Fruit fly (Drosophila melanogaster): ENCODE data around the gene CG34116.

CG34116 gene

DNA sequence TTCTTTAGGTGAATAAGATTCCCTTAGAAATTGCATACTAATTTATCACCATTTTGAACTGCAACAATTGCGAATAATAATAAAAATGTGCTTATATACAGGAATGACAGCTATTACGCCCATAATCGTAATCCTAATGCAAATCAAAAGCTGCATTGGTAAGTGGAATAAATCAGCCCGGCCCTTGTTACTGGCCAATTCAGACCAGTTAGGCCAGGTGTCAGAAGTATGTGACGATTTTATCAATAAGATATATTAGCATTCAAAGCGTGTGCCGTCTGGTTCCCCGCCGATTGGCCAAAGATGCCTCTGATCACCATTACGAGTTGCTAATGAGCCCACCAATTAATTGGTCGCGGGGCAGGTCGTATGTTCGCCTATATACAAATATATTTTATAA, 6.7 kb upstream of the CG34116 start:
- TF ChIP-seq CG17801 (GFP tag; optimal IDR thresholded peaks at IDR 0.05; ENCODE audit: partially characterized antibody), result no peak

DNA sequence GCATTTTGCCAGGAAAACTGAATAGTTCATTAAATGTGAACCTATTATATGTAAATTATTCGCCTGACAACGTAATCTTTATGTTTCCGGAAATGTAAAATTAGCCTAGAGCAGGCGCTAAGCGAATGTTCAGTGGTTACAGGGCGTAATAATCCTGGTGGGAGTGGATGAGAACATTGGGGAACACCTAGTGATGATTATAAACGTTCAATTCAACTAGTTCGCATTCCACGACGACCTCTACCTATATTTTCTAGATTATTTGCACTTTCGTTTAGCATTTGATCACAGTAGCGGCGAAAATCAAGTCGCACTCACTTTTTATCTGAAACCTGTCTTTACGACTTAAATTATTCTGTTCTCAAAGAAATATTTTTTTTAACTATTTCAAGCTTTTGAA, 1.7 kb upstream of the CG34116 start:
- no peak for TF ChIP-seq CG17801 (GFP tag; optimal IDR thresholded peaks at IDR 0.05; ENCODE audit: partially characterized antibody)

DNA sequence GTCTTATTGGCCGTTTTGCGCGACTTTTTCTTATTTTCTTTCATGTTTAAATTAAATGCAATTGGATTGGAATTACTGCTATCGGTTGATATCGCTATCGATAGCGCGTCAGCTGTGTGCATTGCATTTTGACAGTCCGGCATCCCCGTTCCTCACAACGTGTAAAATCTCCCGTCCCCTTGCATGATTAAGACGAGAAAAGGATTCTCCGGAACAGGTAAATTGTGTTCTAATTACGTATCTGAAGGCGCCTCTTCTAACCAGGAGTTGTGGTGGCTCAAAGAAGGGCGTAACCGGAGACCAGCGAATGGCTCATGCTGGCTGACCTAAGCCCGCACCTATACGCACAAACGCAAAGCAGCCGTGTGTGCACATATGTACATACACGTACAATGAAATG, 1.3 kb upstream of the CG34116 start, which contains the start of the genes CG14104 and Kap-alpha1:
CG14104 (minus strand) TSS at position 97 of the 400 bp plus-strand sequence.
Kap-alpha1 (plus strand) TSS at position 130 of the 400 bp plus-strand sequence.
- TF ChIP-seq CG17801 (GFP tag; optimal IDR thresholded peaks at IDR 0.05; ENCODE audit: partially characterized antibody), result peak; percentile 19

DNA sequence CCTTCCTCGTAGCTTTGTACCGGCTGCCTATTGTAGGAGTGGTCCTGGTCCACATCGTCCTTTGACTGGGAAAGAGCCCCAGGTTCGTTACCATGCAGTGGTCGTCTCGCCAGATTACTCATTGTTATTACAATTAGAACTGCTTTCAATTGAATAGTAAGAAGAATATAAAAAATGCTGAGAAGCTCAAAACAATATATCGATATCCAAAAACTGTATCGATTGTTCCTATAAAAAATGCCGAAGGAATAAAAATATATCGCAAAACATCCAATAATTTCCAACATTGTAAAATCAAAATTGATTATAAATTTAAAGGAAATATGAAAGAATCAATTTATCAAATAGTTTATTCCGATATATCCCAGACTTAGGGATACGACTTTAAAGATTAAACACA, 928 bp downstream of the CG34116 start, which contains the start of the genes TORIP and Ccdc58:
TORIP (minus strand) TSS at position 173 of the 400 bp plus-strand sequence.
Ccdc58 (plus strand) TSS at position 274 of the 400 bp plus-strand sequence.
- no peak for TF ChIP-seq CG17801 (GFP tag; optimal IDR thresholded peaks at IDR 0.05; ENCODE audit: partially characterized antibody)

DNA sequence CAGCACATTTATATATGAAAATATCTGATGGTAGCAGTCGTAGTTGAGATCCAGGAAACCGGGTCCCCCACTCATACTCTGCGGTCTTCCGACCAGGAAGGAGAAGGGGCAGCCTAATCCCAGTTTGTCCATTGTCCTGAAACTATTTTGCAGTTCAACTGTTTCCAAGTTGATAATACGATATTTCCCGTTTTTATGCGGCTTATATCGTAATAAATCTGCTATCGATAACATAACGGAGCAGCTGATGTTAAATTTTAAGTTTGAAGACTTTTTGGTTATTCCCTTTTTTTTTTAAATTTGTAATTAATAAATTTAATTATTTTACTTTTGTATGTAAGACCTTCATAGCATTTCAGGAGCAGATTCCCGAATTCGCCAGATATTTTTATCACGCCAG, 4.7 kb downstream of the CG34116 start, which contains the start of gene CG14102:
CG14102 (minus strand) TSS at position 187 of the 400 bp plus-strand sequence.
- TF ChIP-seq CG17801 (GFP tag; optimal IDR thresholded peaks at IDR 0.05; ENCODE audit: partially characterized antibody), result no peak

DNA sequence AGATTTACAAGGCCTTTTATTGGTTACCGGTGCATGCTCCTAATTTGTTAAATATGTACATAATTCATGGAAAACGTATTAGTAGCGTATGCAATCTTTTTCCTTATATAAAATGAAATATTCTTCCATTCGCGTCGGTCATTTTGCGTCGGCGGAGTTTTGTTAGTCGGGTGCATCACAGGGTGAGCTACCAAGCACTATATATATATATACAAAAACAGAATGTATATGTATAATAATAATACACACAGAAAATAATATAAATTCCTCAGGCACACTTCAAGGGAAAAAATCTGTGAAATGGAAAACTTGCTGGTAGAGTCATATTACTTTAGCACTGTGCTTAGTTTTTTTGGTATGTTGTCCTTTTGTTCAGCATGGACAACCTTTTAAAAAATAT, 6.9 kb downstream of the CG34116 start, which contains the start of gene Ir76a:
Ir76a (plus strand) TSS at position 301 of the 400 bp plus-strand sequence.
- TF ChIP-seq CG17801 (GFP tag; optimal IDR thresholded peaks at IDR 0.05; ENCODE audit: partially characterized antibody), result no peak

DNA sequence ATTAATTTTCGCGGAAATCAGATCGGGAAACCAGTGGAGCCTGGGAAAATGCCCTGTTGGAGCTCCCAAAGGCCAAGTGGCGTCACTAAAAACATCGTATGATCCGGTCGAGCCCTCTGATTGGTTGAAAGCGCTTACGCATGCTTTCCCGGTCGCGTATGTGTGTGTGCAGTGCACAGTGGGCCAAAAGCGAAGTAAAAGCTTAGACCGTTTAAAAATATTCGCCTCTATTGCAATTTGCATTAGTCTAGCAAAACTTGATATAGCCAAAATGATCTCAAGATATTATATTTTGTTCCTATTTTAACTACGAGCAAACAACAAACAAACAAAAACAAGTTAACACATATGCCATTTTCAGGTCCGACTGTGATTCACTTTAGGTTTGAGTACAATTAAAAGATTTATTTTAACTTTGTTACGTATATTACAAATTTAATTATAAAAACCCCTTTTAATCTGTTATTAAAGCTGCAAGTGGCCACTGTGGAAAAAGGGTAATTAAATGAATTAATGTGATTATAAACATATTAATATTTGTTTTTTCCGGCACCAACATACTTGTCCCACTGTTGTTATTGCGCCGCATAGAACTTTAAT, 11.5 kb downstream of the CG34116 start:
- TF ChIP-seq CG17801 (GFP tag; optimal IDR thresholded peaks at IDR 0.05; ENCODE audit: partially characterized antibody), result peak; percentile 89

DNA sequence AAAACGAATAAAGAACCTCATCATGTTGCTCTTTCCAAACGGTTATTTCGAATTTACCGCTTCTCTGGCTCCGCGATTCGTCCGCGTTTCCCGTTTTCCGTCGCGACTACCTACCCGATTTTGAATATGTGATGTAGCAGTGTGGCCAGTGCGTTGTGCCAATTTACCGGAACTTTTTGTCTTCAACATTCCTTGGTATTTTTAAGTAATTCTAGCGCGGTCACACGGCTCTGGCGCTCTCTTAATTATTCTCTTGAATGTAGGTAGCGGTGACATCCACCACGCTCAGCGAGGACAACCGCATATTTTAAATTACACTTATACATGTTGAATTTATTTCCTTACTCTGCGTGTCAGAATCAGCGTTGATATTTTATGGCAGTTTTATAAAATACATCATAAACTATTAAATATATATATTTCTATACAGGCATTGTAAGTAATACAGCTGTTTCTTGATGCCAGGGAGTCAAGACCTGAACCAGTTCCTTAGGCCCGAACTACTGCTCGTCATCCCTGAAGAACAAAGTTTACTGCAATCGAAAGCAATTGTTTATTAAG, 12.3 kb downstream of the CG34116 start, which contains the start of the genes CG42637, Gyc76C and SREBP:
CG42637 (minus strand) TSS at position 132 of the 561 bp plus-strand sequence.
Gyc76C (minus strand) TSS at position 132 of the 561 bp plus-strand sequence.
SREBP (plus strand) TSS at position 498 of the 561 bp plus-strand sequence.
- TF ChIP-seq CG17801 (GFP tag; optimal IDR thresholded peaks at IDR 0.05; ENCODE audit: partially characterized antibody), result no peak

DNA sequence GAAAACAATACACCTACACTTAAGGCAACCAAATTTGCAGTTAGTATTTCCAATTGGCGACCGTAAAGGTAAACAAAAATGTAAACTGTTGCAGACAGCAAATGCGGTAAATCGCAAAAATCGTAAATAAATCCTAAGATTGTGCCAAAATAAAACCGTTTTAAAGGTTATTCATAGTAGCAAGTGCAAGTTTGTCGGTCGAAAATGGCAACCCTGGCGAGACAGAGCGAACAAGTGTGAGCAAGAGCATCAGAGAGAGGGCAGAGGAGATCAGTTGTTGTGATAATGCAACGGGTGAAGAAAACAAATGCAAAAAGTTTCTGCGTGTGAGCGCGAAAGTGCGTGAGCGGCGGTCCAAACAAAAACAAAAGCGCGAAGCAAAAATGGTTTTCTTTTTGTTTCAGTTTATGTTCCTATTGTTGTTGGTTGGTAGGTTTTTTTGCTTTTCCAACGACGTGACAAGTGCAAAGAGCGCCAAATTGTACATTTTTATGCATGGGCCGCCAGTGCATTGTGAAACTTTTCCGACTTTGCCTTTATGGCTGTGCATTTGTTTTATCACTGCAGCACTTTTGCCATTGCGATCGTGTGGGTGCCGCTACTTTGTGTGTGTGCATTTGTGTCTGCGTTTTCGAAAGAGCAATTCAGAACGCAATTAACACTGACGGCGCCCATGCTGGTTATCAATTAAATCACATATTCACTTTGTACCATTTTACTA, 13.0 kb downstream of the CG34116 start:
- no peak for TF ChIP-seq CG17801 (GFP tag; optimal IDR thresholded peaks at IDR 0.05; ENCODE audit: partially characterized antibody)

DNA sequence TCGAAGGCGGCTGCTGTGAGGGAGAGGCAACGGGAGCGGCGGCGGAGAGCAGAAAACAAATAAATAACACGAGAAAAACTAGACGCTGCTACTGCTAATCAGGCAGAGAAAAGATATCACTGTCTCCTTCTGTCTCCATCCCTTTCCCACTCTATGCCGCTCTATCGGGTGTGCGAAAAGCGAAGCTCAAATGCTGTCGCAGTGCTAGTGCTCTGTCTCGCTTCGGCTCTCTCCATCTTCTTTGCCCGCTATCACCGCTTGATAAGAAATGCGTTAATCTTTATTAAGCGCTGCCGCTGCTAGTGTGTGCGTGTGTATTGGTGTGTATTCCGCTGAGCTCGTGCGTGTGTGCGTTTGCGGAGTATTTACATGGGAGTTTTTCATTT, 14.2 kb downstream of the CG34116 start:
- no peak for TF ChIP-seq CG17801 (GFP tag; optimal IDR thresholded peaks at IDR 0.05; ENCODE audit: partially characterized antibody)

DNA sequence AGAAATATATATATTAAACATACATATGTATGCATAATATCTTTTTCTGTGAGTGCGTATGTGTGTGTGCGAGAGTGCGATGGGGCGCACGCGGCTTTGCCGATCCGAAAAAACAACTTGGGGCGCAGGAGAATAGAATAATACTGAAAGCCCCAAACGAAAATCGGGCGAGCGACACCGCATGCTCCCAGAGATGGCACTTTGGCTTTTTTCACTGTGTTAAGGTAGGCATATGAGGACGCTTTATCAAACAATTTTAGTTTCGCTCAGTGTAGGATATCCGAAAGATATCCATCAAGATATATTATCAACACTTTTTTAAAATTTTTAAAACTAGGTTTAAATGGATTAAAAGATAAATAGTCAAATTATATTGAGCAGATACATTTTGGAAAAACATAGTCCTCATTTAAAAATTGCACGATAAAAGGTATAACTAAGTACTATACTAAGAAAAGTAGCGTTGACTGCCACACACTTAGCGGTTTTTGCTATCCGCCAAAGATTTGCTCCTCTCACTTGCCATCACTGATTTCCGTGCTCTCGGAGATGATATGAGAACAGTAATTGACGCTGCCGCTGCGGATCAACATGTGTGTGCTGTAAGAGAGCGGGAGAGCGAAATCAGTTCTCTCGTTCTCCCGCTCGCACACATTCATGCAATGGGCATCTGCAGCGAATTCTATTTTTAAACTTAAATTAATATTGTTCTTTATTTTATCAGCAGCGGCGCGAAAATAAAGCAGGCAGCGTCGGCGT, 14.7 kb downstream of the CG34116 start:
- peak; percentile 44 for TF ChIP-seq CG17801 (GFP tag; optimal IDR thresholded peaks at IDR 0.05; ENCODE audit: partially characterized antibody)

DNA sequence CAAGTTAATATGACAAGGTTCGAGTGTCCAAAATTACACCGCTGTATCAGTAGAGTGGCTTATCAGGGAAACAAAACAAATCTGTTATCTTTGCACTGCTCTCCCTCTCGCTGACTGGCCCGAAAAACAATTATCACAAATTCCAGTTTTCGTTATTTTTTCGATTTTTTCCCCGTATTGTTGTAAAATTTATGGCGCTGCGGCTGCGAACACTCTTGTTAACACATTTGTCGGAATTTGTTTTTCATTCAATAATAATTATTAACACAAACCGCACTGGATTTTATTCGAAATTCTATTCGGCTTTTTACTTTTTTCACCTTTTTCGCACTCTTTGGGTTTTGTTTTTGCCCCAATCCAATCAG, 15.3 kb downstream of the CG34116 start:
- TF ChIP-seq CG17801 (GFP tag; optimal IDR thresholded peaks at IDR 0.05; ENCODE audit: partially characterized antibody), result no peak

DNA sequence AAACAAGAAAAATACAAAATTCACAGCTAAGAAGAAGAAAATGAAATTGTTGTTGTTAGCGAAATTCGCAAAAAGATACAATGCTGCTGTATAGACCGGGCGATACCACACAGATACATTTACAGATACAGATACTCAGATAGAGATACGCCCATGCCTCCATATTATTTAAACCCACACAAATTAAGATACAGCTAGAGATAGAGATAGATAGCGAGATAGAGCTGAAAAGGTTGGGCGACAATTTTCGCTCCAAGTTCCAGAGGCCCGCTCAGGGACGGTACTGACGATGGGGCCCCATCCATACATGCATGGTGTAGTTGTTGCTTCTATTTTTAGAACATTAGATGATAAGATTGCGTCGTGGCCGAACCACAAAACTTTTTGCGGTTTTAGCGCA, 18.2 kb downstream of the CG34116 start:
- no peak for TF ChIP-seq CG17801 (GFP tag; optimal IDR thresholded peaks at IDR 0.05; ENCODE audit: partially characterized antibody)

DNA sequence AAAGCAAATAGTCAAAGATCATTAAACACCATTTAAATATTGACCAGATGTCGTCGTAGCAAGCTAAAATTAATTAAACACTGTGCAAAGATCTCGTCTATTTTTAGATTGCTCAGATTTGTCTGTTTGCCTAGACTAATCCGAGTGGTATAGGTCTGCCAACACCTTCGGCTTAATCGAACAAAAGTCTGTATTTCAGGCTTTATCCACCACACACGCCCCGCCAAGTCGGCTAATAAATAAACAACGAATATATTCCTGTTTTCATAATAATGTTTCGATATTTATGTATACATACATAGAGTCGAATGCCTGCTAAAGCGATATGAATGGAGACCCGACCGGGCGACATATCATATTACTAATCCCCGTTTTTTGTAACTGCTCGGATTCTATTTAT, 27.3 kb downstream of the CG34116 start:
- TF ChIP-seq CG17801 (GFP tag; optimal IDR thresholded peaks at IDR 0.05; ENCODE audit: partially characterized antibody), result no peak

Data from ovary, adult (tissue).